Worm (Caenorhabditis elegans): ENCODE measurements around the gene glr-2.

ce11 chrIII:7178497-7178896 lies 33.7 kb upstream of the glr-2 start:
- TF ChIP-seq ZK185.1 (tag; optimal IDR thresholded peaks at IDR 0.05; ENCODE audit: poor library complexity, severe bottlenecking) (no peak), B0035.1 (tag; optimal IDR thresholded peaks at IDR 0.05) (no peak), lag-1 (GFP tag; IDR thresholded peaks at IDR 0.05) (no peak), ceh-58 (GFP tag; IDR thresholded peaks at IDR 0.05) (no peak), pha-4 (tag; optimal IDR thresholded peaks at IDR 0.05) (no peak), ztf-18 (tag; optimal IDR thresholded peaks at IDR 0.05) (peak; percentile 32), F33H1.4 (GFP tag; IDR thresholded peaks at IDR 0.05) (peak; percentile 49), hlh-12 (tag; optimal IDR thresholded peaks at IDR 0.05) (no peak), egrh-3 (GFP tag; IDR thresholded peaks at IDR 0.05) (no peak), let-526 (GFP tag; IDR thresholded peaks at IDR 0.05) (no peak), aptf-3 (GFP tag; IDR thresholded peaks at IDR 0.05) (0 out of 2 replicates have a peak, but pooled peaks have one; percentile 10), F37B4.10 (GFP tag; IDR thresholded peaks at IDR 0.05) (no peak), snpc-3.4 (tag; optimal IDR thresholded peaks at IDR 0.05) (peak; percentile 3)
